Fruit fly (Drosophila melanogaster) whole organism, embryonic: Measurements from ENCODE around the gene dnc.

Experiments used
- Atf3 ChIP-seq: fragments of 200-800 bp; sonication (Bioruptor generic); optimal IDR thresholded peaks from 3 replicates; lab custom pipeline; 2016; ENCODE audit warnings: missing biosample characterization, missing genetic modification characterization
- BtbVII ChIP-seq: fragments of 200-800 bp; sonication (Bioruptor generic); optimal IDR thresholded peaks from 3 replicates; lab custom pipeline; 2017; ENCODE audit warnings: missing biosample characterization, mild to moderate bottlenecking, missing genetic modification characterization
- CG10543 ChIP-seq: fragments of 200-800 bp; sonication (Bioruptor generic); optimal IDR thresholded peaks from 3 replicates; lab custom pipeline; 2017; ENCODE audit warnings: missing biosample characterization, mild to moderate bottlenecking, missing genetic modification characterization, moderate library complexity
- CG11247 ChIP-seq: fragments of 200-800 bp; sonication (Bioruptor generic); IDR thresholded peaks from 2 replicates; pipeline ENCODE4 v1.3.6; 2022; ENCODE audit warnings: missing biosample characterization, missing genetic modification characterization
- CG11696 ChIP-seq: fragments of 200-800 bp; sonication (Bioruptor generic); IDR thresholded peaks from 2 replicates; pipeline ENCODE4 v1.3.6; 2022; ENCODE audit warnings: missing biosample characterization, missing genetic modification characterization
- CG12071 ChIP-seq: fragments of 200-800 bp; sonication (Bioruptor generic); optimal IDR thresholded peaks from 3 replicates; lab custom pipeline; 2018; ENCODE audit warnings: missing biosample characterization, mild to moderate bottlenecking, missing genetic modification characterization
- CG12769 ChIP-seq: fragments of 200-800 bp; sonication (Bioruptor generic); optimal IDR thresholded peaks from 2 replicates; lab custom pipeline; 2019; ENCODE audit warnings: missing biosample characterization, mild to moderate bottlenecking, missing genetic modification characterization, moderate library complexity
- CG13624 ChIP-seq: fragments of 200-800 bp; sonication (Bioruptor generic); optimal IDR thresholded peaks from 2 replicates; lab custom pipeline; 2016; ENCODE audit warnings: missing biosample characterization, missing genetic modification characterization
- CG15514 ChIP-seq: fragments of 200-800 bp; sonication (Bioruptor generic); optimal IDR thresholded peaks from 3 replicates; lab custom pipeline; 2017; ENCODE audit warnings: missing biosample characterization, missing genetic modification characterization, mild to moderate bottlenecking, moderate library complexity, missing genetic modification reagents
- CG17359 ChIP-seq: fragments of 200-800 bp; sonication (Bioruptor generic); optimal IDR thresholded peaks from 3 replicates; lab custom pipeline; 2018; ENCODE audit warnings: missing biosample characterization, mild to moderate bottlenecking, missing genetic modification characterization, moderate library complexity
- CG1832 ChIP-seq: fragments of 200-800 bp; sonication (Bioruptor generic); optimal IDR thresholded peaks from 2 replicates; lab custom pipeline; 2017; ENCODE audit warnings: missing biosample characterization, mild to moderate bottlenecking, missing genetic modification characterization, inconsistent platforms
- CG18599 ChIP-seq: fragments of 200-800 bp; sonication (Bioruptor generic); optimal IDR thresholded peaks from 3 replicates; lab custom pipeline; 2017; ENCODE audit warnings: missing biosample characterization, missing genetic modification characterization, mild to moderate bottlenecking, moderate library complexity, missing genetic modification reagents
- CG2678 ChIP-seq: fragments of 200-800 bp; sonication (Bioruptor generic); optimal IDR thresholded peaks from 3 replicates; lab custom pipeline; 2019; ENCODE audit warnings: missing biosample characterization, mild to moderate bottlenecking, missing genetic modification characterization, moderate library complexity
- CG4328 ChIP-seq: fragments of 200-800 bp; sonication (Bioruptor generic); optimal IDR thresholded peaks from 3 replicates; lab custom pipeline; 2017; ENCODE audit warnings: missing biosample characterization, missing genetic modification reagents, missing genetic modification characterization
- CG4707 ChIP-seq: fragments of 200-800 bp; sonication (Bioruptor generic); optimal IDR thresholded peaks from 2 replicates; lab custom pipeline; 2018; ENCODE audit warnings: missing biosample characterization, mild to moderate bottlenecking, missing genetic modification characterization, moderate library complexity
- CG6254 ChIP-seq: fragments of 200-800 bp; sonication (Bioruptor generic); optimal IDR thresholded peaks from 3 replicates; lab custom pipeline; 2017; ENCODE audit warnings: mild to moderate bottlenecking, missing biosample characterization, missing genetic modification reagents, missing genetic modification characterization
- CG7987 ChIP-seq: fragments of 200-800 bp; sonication (Bioruptor generic); optimal IDR thresholded peaks from 2 replicates; lab custom pipeline; 2018; ENCODE audit warnings: missing biosample characterization, mild to moderate bottlenecking, missing genetic modification characterization, moderate library complexity
- CG8478 ChIP-seq: fragments of >200 bp; optimal IDR thresholded peaks from 2 replicates; lab custom pipeline; 2018
- CG8924 ChIP-seq: fragments of 200-800 bp; optimal IDR thresholded peaks from 3 replicates; lab custom pipeline; 2019; ENCODE audit warnings: missing biosample characterization, mild to moderate bottlenecking, missing genetic modification characterization, moderate library complexity
- D19B ChIP-seq: fragments of 200-800 bp; sonication (Bioruptor generic); optimal IDR thresholded peaks from 2 replicates; lab custom pipeline; 2017; ENCODE audit warnings: missing biosample characterization, mild to moderate bottlenecking, missing genetic modification characterization
- Dip3 ChIP-seq: fragments of 200-800 bp; sonication (Bioruptor generic); optimal IDR thresholded peaks from 3 replicates; lab custom pipeline; 2016; ENCODE audit warnings: missing biosample characterization, missing genetic modification characterization
- Ets65A ChIP-seq: fragments of 200-800 bp; sonication (Bioruptor generic); peaks from one replicate; lab custom pipeline; 2016; ENCODE audit warnings: missing biosample characterization, missing genetic modification characterization
- Gsc ChIP-seq: fragments of 200-800 bp; sonication (Bioruptor generic); IDR thresholded peaks from 2 replicates; pipeline ENCODE4 v1.3.6; 2022; ENCODE audit warnings: missing biosample characterization, missing genetic modification characterization
- HHEX ChIP-seq: fragments of 200-800 bp; sonication (Bioruptor generic); optimal IDR thresholded peaks from 3 replicates; lab custom pipeline; 2017; ENCODE audit warnings: missing biosample characterization, mild to moderate bottlenecking, missing genetic modification characterization, missing genetic modification reagents
- HLH4C ChIP-seq: fragments of 200-800 bp; sonication (Bioruptor generic); IDR thresholded peaks from 3 replicates; pipeline ENCODE4 v1.3.6; 2022; ENCODE audit warnings: missing biosample characterization, missing genetic modification characterization; ENCODE audit not compliant: partially characterized antibody
- HLH54F ChIP-seq: fragments of 200-800 bp; sonication (Bioruptor generic); optimal IDR thresholded peaks from 3 replicates; lab custom pipeline; 2016; ENCODE audit warnings: missing biosample characterization, missing genetic modification characterization
- Hey ChIP-seq: fragments of 200-800 bp; sonication (Bioruptor generic); optimal IDR thresholded peaks from 3 replicates; lab custom pipeline; 2018; ENCODE audit warnings: missing biosample characterization, mild to moderate bottlenecking, missing genetic modification characterization
- Lpt ChIP-seq: fragments of >200 bp; optimal IDR thresholded peaks from 2 replicates; lab custom pipeline; 2018; ENCODE audit warnings: missing biosample characterization, missing genetic modification characterization
- Meics ChIP-seq: fragments of 200-800 bp; sonication (Bioruptor generic); optimal IDR thresholded peaks from 2 replicates; lab custom pipeline; 2017; ENCODE audit warnings: missing biosample characterization, mild to moderate bottlenecking, missing genetic modification characterization
- NC2β ChIP-seq: fragments of 200-800 bp; sonication (Bioruptor generic); optimal IDR thresholded peaks from 2 replicates; lab custom pipeline; 2016; ENCODE audit warnings: missing biosample characterization, missing genetic modification characterization
- Nf-YC ChIP-seq: fragments of 200-800 bp; optimal IDR thresholded peaks from 3 replicates; lab custom pipeline; 2019; ENCODE audit warnings: missing biosample characterization, mild to moderate bottlenecking, missing genetic modification characterization, moderate library complexity
- ara ChIP-seq: fragments of 200-800 bp; sonication (Bioruptor generic); IDR thresholded peaks from 2 replicates; pipeline ENCODE4 v1.3.6; 2022; ENCODE audit warnings: missing biosample characterization, missing genetic modification characterization
- caup ChIP-seq: fragments of 200-800 bp; sonication (Bioruptor generic); optimal IDR thresholded peaks from 3 replicates; lab custom pipeline; 2017; ENCODE audit warnings: missing biosample characterization, mild to moderate bottlenecking, missing genetic modification characterization, moderate library complexity; ENCODE audit not compliant: severe bottlenecking
- chinmo ChIP-seq: fragments of 200-800 bp; sonication (Bioruptor generic); IDR thresholded peaks from 4 replicates; pipeline ENCODE4 v1.3.6; 2022; ENCODE audit warnings: missing biosample characterization, missing genetic modification characterization; ENCODE audit not compliant: partially characterized antibody
- chm ChIP-seq: fragments of 200-800 bp; sonication (Bioruptor generic); IDR thresholded peaks from 2 replicates; pipeline ENCODE4 v1.3.6; 2022; ENCODE audit warnings: missing biosample characterization, missing genetic modification characterization
- crp ChIP-seq, 2 experiments: fragments of 200-800 bp; sonication (Bioruptor generic); optimal IDR thresholded peaks; 2 replicates in 1 of 2; 3 replicates in 1 of 2; lab custom pipeline; 2017; ENCODE audit warnings: missing biosample characterization in 2 of 2, missing genetic modification characterization in 2 of 2, mild to moderate bottlenecking in 1 of 2, moderate library complexity in 1 of 2
- dm ChIP-seq: fragments of 200-800 bp; sonication (Bioruptor generic); optimal IDR thresholded peaks from 3 replicates; lab custom pipeline; 2016; ENCODE audit warnings: missing biosample characterization, missing genetic modification characterization
- fd102C ChIP-seq: fragments of 200-800 bp; sonication (Bioruptor generic); optimal IDR thresholded peaks from 2 replicates; lab custom pipeline; 2018; ENCODE audit warnings: missing biosample characterization, mild to moderate bottlenecking, missing genetic modification characterization, moderate library complexity
- fru ChIP-seq: fragments of >200 bp; optimal IDR thresholded peaks from 2 replicates; lab custom pipeline; 2017
- gem ChIP-seq: fragments of 200-800 bp; sonication (Bioruptor generic); optimal IDR thresholded peaks from 2 replicates; lab custom pipeline; 2019; ENCODE audit warnings: missing biosample characterization, mild to moderate bottlenecking, missing genetic modification characterization, moderate library complexity
- gro ChIP-seq: fragments of 200-800 bp; sonication (Bioruptor generic); optimal IDR thresholded peaks from 2 replicates; lab custom pipeline; 2016; ENCODE audit warnings: missing biosample characterization, missing genetic modification characterization
- gt ChIP-seq: fragments of 200-800 bp; sonication (Bioruptor generic); IDR thresholded peaks from 2 replicates; pipeline ENCODE4 v1.3.6; 2022; ENCODE audit warnings: missing biosample characterization, missing genetic modification characterization
- mam ChIP-seq: fragments of 200-800 bp; sonication (Bioruptor generic); optimal IDR thresholded peaks from 3 replicates; lab custom pipeline; 2016; ENCODE audit warnings: missing biosample characterization, missing genetic modification characterization
- mirr ChIP-seq: fragments of 200-800 bp; sonication (Bioruptor generic); optimal IDR thresholded peaks from 3 replicates; lab custom pipeline; 2018; ENCODE audit warnings: missing biosample characterization, mild to moderate bottlenecking, missing genetic modification characterization
- onecut ChIP-seq: fragments of 200-800 bp; sonication (Bioruptor generic); IDR thresholded peaks from 2 replicates; pipeline ENCODE4 v1.3.6; 2022; ENCODE audit warnings: missing biosample characterization, missing genetic modification characterization
- pho ChIP-seq: fragments of 200-800 bp; sonication (Bioruptor generic); optimal IDR thresholded peaks from 2 replicates; lab custom pipeline; 2016; ENCODE audit warnings: missing biosample characterization, missing genetic modification characterization
- so ChIP-seq: fragments of 200-800 bp; sonication (Bioruptor generic); IDR thresholded peaks from 3 replicates; pipeline ENCODE4 v1.3.6; 2022; ENCODE audit warnings: missing biosample characterization, missing genetic modification characterization
- tna ChIP-seq: fragments of 200-800 bp; sonication (Bioruptor generic); IDR thresholded peaks from 2 replicates; pipeline ENCODE4 v1.3.6; 2022; ENCODE audit warnings: missing biosample characterization, missing genetic modification characterization; ENCODE audit not compliant: partially characterized antibody
- tx ChIP-seq: fragments of 200-800 bp; sonication (Bioruptor generic); optimal IDR thresholded peaks from 2 replicates; lab custom pipeline; 2016; ENCODE audit warnings: missing biosample characterization, missing genetic modification characterization
- unpg ChIP-seq: fragments of 200-800 bp; sonication (Bioruptor generic); optimal IDR thresholded peaks from 3 replicates; lab custom pipeline; 2018; ENCODE audit warnings: missing biosample characterization, mild to moderate bottlenecking, missing genetic modification characterization, moderate library complexity

Gene dnc

dm6 chrX:3378490-3379091 is 202.4 kb downstream of the dnc start (continued):
- TF ChIP-seq D19B (GFP tag; lab: Kevin White, UChicago) (no peak), CG18599 (GFP tag; lab: Kevin White, UChicago) (peak; percentile 37), CG15514 (no peak), CG4707 (GFP tag; lab: Kevin White, UChicago) (no peak), fd102C (GFP tag; lab: Kevin White, UChicago) (no peak), Hey (tag; lab: Kevin White, UChicago) (peak; percentile 72), chm (no peak), ara (no peak), CG17359 (tag; lab: Kevin White, UChicago) (no peak), chinmo (GFP tag; lab: Robert Waterston, UW) (peak; percentile 94), fru (no peak), mam (GFP tag; lab: Kevin White, UChicago) (no peak), tx (GFP tag; lab: Kevin White, UChicago) (no peak), caup (GFP tag; lab: Kevin White, UChicago) (no peak), Ets65A (GFP tag; lab: Kevin White, UChicago) (peak; percentile 38), gt (no peak), crp (GFP tag; optimal IDR thresholded peaks at IDR 0.05; lab: Kevin White, UChicago) (no peak), gro (peak; percentile 30), CG12071 (no peak), Dip3 (GFP tag; lab: Kevin White, UChicago) (peak; percentile 40), CG11247 (GFP tag; lab: Robert Waterston, UW) (0 out of 2 replicates have a peak, but pooled peaks have one; percentile 11), gem (tag; lab: Kevin White, UChicago) (no peak), CG8478 (lab: Kevin White, UChicago) (peak; percentile 31), CG11696 (GFP tag; lab: Robert Waterston, UW) (no peak), BtbVII (GFP tag; lab: Kevin White, UChicago) (peak; percentile 1), mirr (GFP tag; lab: Kevin White, UChicago) (peak; percentile 74), CG4328 (peak; percentile 13), CG6254 (GFP tag; lab: Kevin White, UChicago) (no peak), Nf-YC (tag; lab: Kevin White, UChicago) (peak; percentile 22), unpg (GFP tag; lab: Kevin White, UChicago) (no peak), CG2678 (no peak), so (GFP tag; lab: Robert Waterston, UW) (no peak), Gsc (GFP tag; lab: Robert Waterston, UW) (no peak), HLH54F (GFP tag; lab: Kevin White, UChicago) (no peak), HHEX (GFP tag; lab: Kevin White, UChicago) (no peak), Lpt (no peak), pho (peak; percentile 13), HLH4C (GFP tag; lab: Robert Waterston, UW) (no peak), CG13624 (peak; percentile 72), CG7987 (peak; percentile 9), CG10543 (GFP tag; lab: Kevin White, UChicago) (peak; percentile 83), tna (0 out of 2 replicates have a peak, but pooled peaks have one; percentile 17), NC2β (no peak), CG8924 (tag; lab: Kevin White, UChicago) (no peak), Atf3 (GFP tag; lab: Kevin White, UChicago) (no peak), onecut (no peak), CG12769 (peak; percentile 58), dm (GFP tag; lab: Kevin White, UChicago) (peak; percentile 48), CG1832 (peak; percentile 89), Meics (peak; percentile 8)
